Fruit fly (Drosophila melanogaster) whole organism, embryonic: ENCODE data around the gene Cpsf5.
A peak's percentile ranks its signal among the peaks of the same experiment; 100 is the strongest.

Source experiments
- Antp ChIP-seq: fragments of 200-800 bp; sonication (Bioruptor generic); optimal IDR thresholded peaks from 3 replicates; lab custom pipeline; 2016; ENCODE audit warnings: missing biosample characterization, missing genetic modification characterization
- CG11247 ChIP-seq: fragments of 200-800 bp; sonication (Bioruptor generic); IDR thresholded peaks from 2 replicates; pipeline ENCODE4 v1.3.6; 2022; ENCODE audit warnings: missing biosample characterization, missing genetic modification characterization
- CG12299 ChIP-seq: fragments of 200-800 bp; sonication (Bioruptor generic); optimal IDR thresholded peaks from 2 replicates; lab custom pipeline; 2018; ENCODE audit warnings: missing biosample characterization, mild to moderate bottlenecking, missing genetic modification characterization
- CG12744 ChIP-seq: fragments of 200-800 bp; sonication (Bioruptor generic); optimal IDR thresholded peaks from 2 replicates; lab custom pipeline; 2016; ENCODE audit warnings: missing biosample characterization, missing genetic modification characterization
- CG12942 ChIP-seq: fragments of 200-800 bp; sonication (Bioruptor generic); optimal IDR thresholded peaks from 3 replicates; lab custom pipeline; 2016; ENCODE audit warnings: missing biosample characterization, missing genetic modification characterization
- CG13894 ChIP-seq: fragments of 200-800 bp; sonication (Bioruptor generic); optimal IDR thresholded peaks from 3 replicates; lab custom pipeline; 2018; ENCODE audit warnings: missing biosample characterization, mild to moderate bottlenecking, missing genetic modification characterization, moderate library complexity
- CG1529 ChIP-seq: fragments of 200-800 bp; sonication (Bioruptor generic); optimal IDR thresholded peaks from 3 replicates; lab custom pipeline; 2018; ENCODE audit warnings: missing biosample characterization, missing genetic modification characterization
- CG1602 ChIP-seq: fragments of 200-800 bp; sonication (Bioruptor generic); optimal IDR thresholded peaks from 3 replicates; lab custom pipeline; 2016; ENCODE audit warnings: missing biosample characterization, missing genetic modification characterization
- CG3065 ChIP-seq: fragments of 200-800 bp; sonication (Bioruptor generic); optimal IDR thresholded peaks from 2 replicates; lab custom pipeline; 2016; ENCODE audit warnings: missing biosample characterization, missing genetic modification characterization
- CG5180 ChIP-seq: fragments of 200-800 bp; sonication (Bioruptor generic); optimal IDR thresholded peaks from 3 replicates; lab custom pipeline; 2017; ENCODE audit warnings: missing biosample characterization, missing genetic modification characterization, mild to moderate bottlenecking, moderate library complexity, missing genetic modification reagents
- CG8281 ChIP-seq: fragments of 200-800 bp; sonication (Bioruptor generic); optimal IDR thresholded peaks from 2 replicates; lab custom pipeline; 2018; ENCODE audit warnings: missing biosample characterization, mild to moderate bottlenecking, missing genetic modification characterization, moderate library complexity
- D ChIP-seq, 2 experiments: fragments of 200-800 bp in 1 of 2; fragments of >200 bp in 1 of 2; sonication (Bioruptor generic) in 1 of 2; optimal IDR thresholded peaks; 2 replicates in 1 of 2; 3 replicates in 1 of 2; lab custom pipeline; 2017; ENCODE audit warnings: mild to moderate bottlenecking in 1 of 2, missing biosample characterization in 1 of 2, missing genetic modification characterization in 1 of 2, missing genetic modification reagents in 1 of 2
- Fer1 ChIP-seq: fragments of 200-800 bp; sonication (Bioruptor generic); optimal IDR thresholded peaks from 2 replicates; lab custom pipeline; 2017; ENCODE audit warnings: missing biosample characterization, mild to moderate bottlenecking, missing genetic modification characterization
- H2.0 ChIP-seq: fragments of 200-800 bp; sonication (Bioruptor generic); IDR thresholded peaks from 2 replicates; pipeline ENCODE4 v1.3.6; 2022; ENCODE audit warnings: missing biosample characterization, missing genetic modification characterization
- Hmr ChIP-seq: fragments of 200-800 bp; sonication (Bioruptor generic); optimal IDR thresholded peaks from 3 replicates; lab custom pipeline; 2017; ENCODE audit warnings: mild to moderate bottlenecking, missing biosample characterization, missing genetic modification reagents, missing genetic modification characterization
- Med ChIP-seq: fragments of 200-800 bp; sonication (Bioruptor generic); peaks from one replicate; lab custom pipeline; 2016; ENCODE audit warnings: missing biosample characterization, missing genetic modification characterization, mild to moderate bottlenecking, inconsistent platforms, moderate library complexity
- Mrtf ChIP-seq: fragments of 200-800 bp; sonication (Bioruptor generic); IDR thresholded peaks from 3 replicates; pipeline ENCODE4 v1.3.6; 2022; ENCODE audit warnings: missing biosample characterization, missing genetic modification characterization
- Oaz ChIP-seq: fragments of 200-800 bp; sonication (Bioruptor generic); IDR thresholded peaks from 2 replicates; pipeline ENCODE4 v1.3.6; 2022; ENCODE audit warnings: missing biosample characterization, missing genetic modification characterization
- Oli ChIP-seq: fragments of 200-800 bp; sonication (Bioruptor generic); optimal IDR thresholded peaks from 2 replicates; lab custom pipeline; 2018; ENCODE audit warnings: missing biosample characterization, mild to moderate bottlenecking, missing genetic modification characterization, moderate library complexity
- Side ChIP-seq: fragments of 200-800 bp; sonication (Bioruptor generic); optimal IDR thresholded peaks from 2 replicates; lab custom pipeline; 2016; ENCODE audit warnings: missing biosample characterization, missing genetic modification characterization
- Vsx1 ChIP-seq: fragments of 200-800 bp; sonication (Bioruptor generic); optimal IDR thresholded peaks from 2 replicates; lab custom pipeline; 2017; ENCODE audit warnings: missing biosample characterization, mild to moderate bottlenecking, missing genetic modification characterization, missing genetic modification reagents
- YL-1 ChIP-seq: fragments of 200-800 bp; sonication (Bioruptor generic); optimal IDR thresholded peaks from 3 replicates; lab custom pipeline; 2017; ENCODE audit warnings: missing biosample characterization, mild to moderate bottlenecking, missing genetic modification characterization
- crc ChIP-seq: fragments of 200-800 bp; sonication (Bioruptor generic); optimal IDR thresholded peaks from 2 replicates; lab custom pipeline; 2016; ENCODE audit warnings: missing biosample characterization, missing genetic modification characterization
- gcm2 ChIP-seq: fragments of 200-800 bp; sonication (Bioruptor generic); optimal IDR thresholded peaks from 2 replicates; lab custom pipeline; 2016; ENCODE audit warnings: missing biosample characterization, missing genetic modification characterization
- grn ChIP-seq: fragments of 200-800 bp; sonication (Bioruptor generic); optimal IDR thresholded peaks from 3 replicates; lab custom pipeline; 2017; ENCODE audit warnings: missing biosample characterization, missing genetic modification characterization
- hkb ChIP-seq, 2 experiments: fragments of 200-800 bp in 1 of 2; fragments of >200 bp in 1 of 2; sonication (Bioruptor generic) in 1 of 2; IDR thresholded peaks in 1 of 2; optimal IDR thresholded peaks in 1 of 2; 2 replicates each; pipeline versions ENCODE4 v1.3.6 to Lab custom; 2017 to 2022; ENCODE audit warnings: missing biosample characterization in 1 of 2, missing genetic modification characterization in 1 of 2
- inv ChIP-seq: fragments of 200-800 bp; sonication (Bioruptor generic); IDR thresholded peaks from 2 replicates; pipeline ENCODE4 v1.3.6; 2022; ENCODE audit warnings: missing biosample characterization, missing genetic modification characterization; ENCODE audit not compliant: partially characterized antibody
- ken ChIP-seq: fragments of 200-800 bp; sonication (Bioruptor generic); IDR thresholded peaks from 3 replicates; pipeline ENCODE4 v1.3.6; 2022; ENCODE audit warnings: missing biosample characterization, missing genetic modification characterization
- maf-S ChIP-seq: fragments of 200-800 bp; sonication (Bioruptor generic); optimal IDR thresholded peaks from 2 replicates; lab custom pipeline; 2016; ENCODE audit warnings: missing biosample characterization, missing genetic modification characterization
- mam ChIP-seq: fragments of 200-800 bp; sonication (Bioruptor generic); optimal IDR thresholded peaks from 3 replicates; lab custom pipeline; 2016; ENCODE audit warnings: missing biosample characterization, missing genetic modification characterization
- nom ChIP-seq: fragments of 200-800 bp; sonication (Bioruptor generic); optimal IDR thresholded peaks from 2 replicates; lab custom pipeline; 2017; ENCODE audit warnings: missing biosample characterization, missing genetic modification characterization, mild to moderate bottlenecking, moderate library complexity, missing genetic modification reagents
- org-1 ChIP-seq: fragments of 200-800 bp; sonication (Bioruptor generic); optimal IDR thresholded peaks from 2 replicates; lab custom pipeline; 2017; ENCODE audit warnings: missing biosample characterization, missing genetic modification characterization
- repo ChIP-seq: fragments of 200-800 bp; sonication (Bioruptor generic); optimal IDR thresholded peaks from 2 replicates; lab custom pipeline; 2016; ENCODE audit warnings: missing biosample characterization, missing genetic modification characterization
- run ChIP-seq: fragments of 200-800 bp; sonication (Bioruptor generic); optimal IDR thresholded peaks from 3 replicates; lab custom pipeline; 2018; ENCODE audit warnings: missing biosample characterization, mild to moderate bottlenecking, missing genetic modification characterization
- sens ChIP-seq: fragments of 200-800 bp; sonication (Bioruptor generic); peaks from one replicate; lab custom pipeline; 2016; ENCODE audit warnings: missing biosample characterization, missing genetic modification characterization
- sim ChIP-seq: fragments of 200-800 bp; sonication (Bioruptor generic); IDR thresholded peaks from 2 replicates; pipeline ENCODE4 v1.3.6; 2022; ENCODE audit warnings: missing biosample characterization, missing genetic modification characterization
- sob ChIP-seq: fragments of 200-800 bp; sonication (Bioruptor generic); IDR thresholded peaks from 2 replicates; pipeline ENCODE4 v1.3.6; 2022; ENCODE audit warnings: missing biosample characterization, missing genetic modification characterization
- sr ChIP-seq: fragments of 200-800 bp; sonication (Bioruptor generic); IDR thresholded peaks from 3 replicates; pipeline ENCODE4 v1.3.6; 2022; ENCODE audit warnings: missing biosample characterization, missing genetic modification characterization
- ssp ChIP-seq: fragments of 200-800 bp; sonication (Bioruptor generic); IDR thresholded peaks from 2 replicates; pipeline ENCODE4 v1.3.6; 2022; ENCODE audit warnings: missing biosample characterization, missing genetic modification characterization
- stwl ChIP-seq: fragments of 200-800 bp; sonication (Bioruptor generic); optimal IDR thresholded peaks from 3 replicates; lab custom pipeline; 2018; ENCODE audit warnings: missing biosample characterization, mild to moderate bottlenecking, missing genetic modification characterization, moderate library complexity
- tup ChIP-seq: fragments of 200-800 bp; sonication (Bioruptor generic); optimal IDR thresholded peaks from 2 replicates; lab custom pipeline; 2016; ENCODE audit warnings: missing biosample characterization, mild to moderate bottlenecking, missing genetic modification characterization, moderate library complexity
- wor ChIP-seq: fragments of 200-800 bp; sonication (Bioruptor generic); IDR thresholded peaks from 2 replicates; pipeline ENCODE4 v1.3.6; 2022; ENCODE audit warnings: missing biosample characterization, missing genetic modification characterization
- zfh1 ChIP-seq: fragments of 200-800 bp; sonication (Bioruptor generic); IDR thresholded peaks from 3 replicates; pipeline ENCODE4 v1.3.6; 2022; ENCODE audit warnings: missing biosample characterization, missing genetic modification characterization

The Cpsf5 gene

dm6 chr3L:9373374-9374004 is 37.3 kb upstream of the Cpsf5 start (continued):
- TF ChIP-seq hkb (optimal IDR thresholded peaks at IDR 0.05; lab: Kevin White, UChicago) (no peak), hkb (GFP tag; IDR thresholded peaks at IDR 0.05; lab: Robert Waterston, UW) (peak; percentile 72), CG12744 (GFP tag; lab: Kevin White, UChicago) (no peak), gcm2 (GFP tag; lab: Kevin White, UChicago) (no peak), H2.0 (GFP tag; lab: Robert Waterston, UW) (peak; percentile 54; the same call in 1 of the 2 replicates), CG12942 (no peak), YL-1 (no peak), mam (no peak), maf-S (GFP tag; lab: Kevin White, UChicago) (no peak), CG13894 (tag; lab: Kevin White, UChicago) (peak; percentile 61), crc (GFP tag; lab: Kevin White, UChicago) (no peak), grn (GFP tag; lab: Kevin White, UChicago) (no peak), repo (GFP tag; lab: Kevin White, UChicago) (no peak), stwl (tag; lab: Kevin White, UChicago) (no peak), CG8281 (tag; lab: Kevin White, UChicago) (peak; percentile 9), sob (GFP tag; lab: Robert Waterston, UW) (peak; percentile 85)

- TF ChIP-seq CG11247 (GFP tag; lab: Robert Waterston, UW), result no peak
- TF ChIP-seq nom (GFP tag; lab: Kevin White, UChicago), result peak; percentile 13
Observed at dm6 chr3L:9375130-9375529, 35.7 kb upstream of the Cpsf5 start, which contains the start of gene CG4461. TSS of gene CG4461 (plus strand) at chr3L:9375430.

- TF ChIP-seq D (optimal IDR thresholded peaks at IDR 0.05; lab: Kevin White, UChicago) (no peak), D (GFP tag; optimal IDR thresholded peaks at IDR 0.05; lab: Kevin White, UChicago) (no peak), Med (GFP tag; lab: Kevin White, UChicago) (peak; percentile 56), tup (no peak), Side (GFP tag; lab: Kevin White, UChicago) (no peak), run (tag; lab: Kevin White, UChicago) (no peak), CG5180 (no peak), zfh1 (GFP tag; lab: Robert Waterston, UW) (no peak), Mrtf (GFP tag; lab: Robert Waterston, UW) (0 out of 3 replicates have a peak, but pooled peaks have one; percentile 39), ken (GFP tag; lab: Robert Waterston, UW) (0 out of 3 replicates have a peak, but pooled peaks have one; percentile 14)
Observed at dm6 chr3L:9376573-9376972, 34.3 kb upstream of the Cpsf5 start.

dm6 chr3L:9377198-9378035 is 33.4 kb upstream of the Cpsf5 start, which contains the start of gene Hsp26:
TSS of gene Hsp26 (minus strand) at chr3L:9377427.
- TF ChIP-seq org-1 (GFP tag; lab: Kevin White, UChicago), result peak; percentile 70
- TF ChIP-seq Oli (tag; lab: Kevin White, UChicago), result peak; percentile 86
- peak; percentile 86 for TF ChIP-seq Fer1
- peak; percentile 53; the same call in 1 of the 2 replicates for TF ChIP-seq sim
- no peak for TF ChIP-seq inv
- TF ChIP-seq CG12299 (tag; lab: Kevin White, UChicago), result peak; percentile 63
- peak; percentile 80 for TF ChIP-seq CG1602 (GFP tag; lab: Kevin White, UChicago)
- peak; percentile 86 for TF ChIP-seq Hmr
- TF ChIP-seq sens (GFP tag; lab: Kevin White, UChicago), result peak; percentile 99
- peak; percentile 66 for TF ChIP-seq ssp (GFP tag; lab: Robert Waterston, UW)
- peak; percentile 53; the same call in 1 of the 2 replicates for TF ChIP-seq Oaz
- TF ChIP-seq Vsx1 (GFP tag; lab: Kevin White, UChicago), result peak; percentile 53
- TF ChIP-seq sr (GFP tag; lab: Robert Waterston, UW), result no peak
- peak; percentile 57 for TF ChIP-seq CG3065 (GFP tag; lab: Kevin White, UChicago)
- peak; percentile 52; the same call in 1 of the 2 replicates for TF ChIP-seq wor (GFP tag; lab: Robert Waterston, UW)
- peak; percentile 69 for TF ChIP-seq repo (GFP tag; lab: Kevin White, UChicago)
- peak; percentile 81 for TF ChIP-seq CG1529
- TF ChIP-seq Antp (GFP tag; lab: Kevin White, UChicago), result peak; percentile 86
